Worm (Caenorhabditis elegans): Measurements from ENCODE around the gene comt-2.

The comt-2 gene

ce11 chrV:16479275-16479674 lies 15.0 kb downstream of the comt-2 start, which contains the start of gene T08G3.11:
Gene T08G3.11, minus strand, starts transcription at chrV:16479375.
- TF ChIP-seq egl-27 (tag; optimal IDR thresholded peaks at IDR 0.05) (no peak), Y55F3AM.14 (GFP tag; optimal IDR thresholded peaks at IDR 0.05) (no peak), nhr-6 (tag; optimal IDR thresholded peaks at IDR 0.05) (no peak), sem-4 (tag; optimal IDR thresholded peaks at IDR 0.05) (no peak), nhr-237 (tag; optimal IDR thresholded peaks at IDR 0.05) (no peak), nhr-10 (tag; optimal IDR thresholded peaks at IDR 0.05) (no peak)

ce11 chrV:16471995-16472563 lies 22.2 kb downstream of the comt-2 start, which contains the start of gene srw-35:
Gene srw-35, plus strand, starts transcription at chrV:16472513.
- no peak for TF ChIP-seq crh-2 (tag; optimal IDR thresholded peaks at IDR 0.05)
- TF ChIP-seq ceh-16 (tag; optimal IDR thresholded peaks at IDR 0.05): no peak
- no peak for TF ChIP-seq elt-3 (tag; optimal IDR thresholded peaks at IDR 0.05)
- TF ChIP-seq aly-2 (tag; optimal IDR thresholded peaks at IDR 0.05): no peak
- no peak for TF ChIP-seq nhr-6 (tag; optimal IDR thresholded peaks at IDR 0.05)
- TF ChIP-seq egl-27 (tag; optimal IDR thresholded peaks at IDR 0.05): no peak
- no peak for TF ChIP-seq nhr-10 (tag; optimal IDR thresholded peaks at IDR 0.05)
- no peak for TF ChIP-seq sma-9 (GFP tag; optimal IDR thresholded peaks at IDR 0.05)
- no peak for TF ChIP-seq sma-9 (tag; optimal IDR thresholded peaks at IDR 0.05)

- TF ChIP-seq lin-39 (tag; optimal IDR thresholded peaks at IDR 0.05) (no peak), nhr-77 (tag; optimal IDR thresholded peaks at IDR 0.05) (no peak), Y55F3AM.14 (GFP tag; optimal IDR thresholded peaks at IDR 0.05) (no peak), nhr-237 (tag; optimal IDR thresholded peaks at IDR 0.05) (no peak), snpc-4 (tag; optimal IDR thresholded peaks at IDR 0.05) (no peak), ZK546.5 (tag; optimal IDR thresholded peaks at IDR 0.05) (no peak), mab-5 (tag; optimal IDR thresholded peaks at IDR 0.05) (no peak), gmeb-1 (tag; optimal IDR thresholded peaks at IDR 0.05) (no peak), alr-1 (tag; optimal IDR thresholded peaks at IDR 0.05) (no peak), nhr-25 (tag; optimal IDR thresholded peaks at IDR 0.05) (no peak), lin-11 (tag; optimal IDR thresholded peaks at IDR 0.05) (no peak), ztf-11 (tag; optimal IDR thresholded peaks at IDR 0.05) (no peak), sma-9 (GFP tag; optimal IDR thresholded peaks at IDR 0.05) (no peak), sma-9 (tag; optimal IDR thresholded peaks at IDR 0.05) (no peak)
Measured at ce11 chrV:16470916-16471315, 23.4 kb downstream of the comt-2 start, which contains the start of gene srh-138. Gene srh-138, minus strand, starts transcription at chrV:16471016.

ce11 chrV:16467840-16468239 lies 26.4 kb downstream of the comt-2 start, which contains the start of gene sru-44:
Gene sru-44, minus strand, starts transcription at chrV:16467940.
- no peak for TF ChIP-seq R02D3.7 (tag; optimal IDR thresholded peaks at IDR 0.05)
- no peak for TF ChIP-seq Y55F3AM.14 (GFP tag; optimal IDR thresholded peaks at IDR 0.05)
- TF ChIP-seq unc-55 (GFP tag; optimal IDR thresholded peaks at IDR 0.05): no peak
- no peak for TF ChIP-seq crh-2 (tag; optimal IDR thresholded peaks at IDR 0.05)
- no peak for TF ChIP-seq mbf-1 (tag; optimal IDR thresholded peaks at IDR 0.05)
- TF ChIP-seq ztf-11 (tag; optimal IDR thresholded peaks at IDR 0.05): no peak
- TF ChIP-seq sma-9 (GFP tag; optimal IDR thresholded peaks at IDR 0.05): no peak
- no peak for TF ChIP-seq sma-9 (tag; optimal IDR thresholded peaks at IDR 0.05)
- no peak for TF ChIP-seq C34F6.9 (tag; optimal IDR thresholded peaks at IDR 0.05)
- no peak for TF ChIP-seq ZK546.5 (tag; optimal IDR thresholded peaks at IDR 0.05)
- TF ChIP-seq gmeb-1 (tag; optimal IDR thresholded peaks at IDR 0.05): no peak

- TF ChIP-seq lin-39 (tag; optimal IDR thresholded peaks at IDR 0.05): no peak
- TF ChIP-seq ceh-82 (tag; optimal IDR thresholded peaks at IDR 0.05): no peak
- no peak for TF ChIP-seq unc-39 (tag; optimal IDR thresholded peaks at IDR 0.05)
- no peak for TF ChIP-seq zag-1 (tag; optimal IDR thresholded peaks at IDR 0.05)
Measured at ce11 chrV:16460866-16461265, 33.4 kb downstream of the comt-2 start, which contains the start of gene srh-142. Gene srh-142, minus strand, starts transcription at chrV:16460966.

- TF ChIP-seq mab-5 (tag; optimal IDR thresholded peaks at IDR 0.05) (no peak), blmp-1 (tag; optimal IDR thresholded peaks at IDR 0.05; ENCODE audit: insufficient read depth) (no peak), nhr-129 (tag; optimal IDR thresholded peaks at IDR 0.05) (no peak), ztf-1 (GFP tag; conservative IDR thresholded peaks at IDR 0.05) (no peak)
Measured at ce11 chrV:16459377-16459776, 34.9 kb downstream of the comt-2 start.

Data from whole organism, L2 larva.